Fruit fly (Drosophila melanogaster) whole organism, embryonic: Measurements from ENCODE around the gene Cyp4ac3.

Source experiments
- Ada2b ChIP-seq: fragments of 200-800 bp; sonication (Bioruptor generic); IDR thresholded peaks from 2 replicates; pipeline ENCODE4 v1.3.6; 2022; ENCODE audit warnings: missing biosample characterization, missing genetic modification characterization
- Atf3 ChIP-seq: fragments of 200-800 bp; sonication (Bioruptor generic); optimal IDR thresholded peaks from 3 replicates; lab custom pipeline; 2016; ENCODE audit warnings: missing biosample characterization, missing genetic modification characterization
- Blimp-1 ChIP-seq: fragments of 200-800 bp; sonication (Bioruptor generic); optimal IDR thresholded peaks from 3 replicates; lab custom pipeline; 2018; ENCODE audit warnings: missing biosample characterization, missing genetic modification characterization, mild to moderate bottlenecking, moderate library complexity, missing genetic modification reagents
- CG11085 ChIP-seq: fragments of 200-800 bp; sonication (Bioruptor generic); IDR thresholded peaks from 2 replicates; pipeline ENCODE4 v1.3.6; 2022; ENCODE audit warnings: missing biosample characterization, missing genetic modification characterization
- CG14050 ChIP-seq: fragments of 200-800 bp; sonication (Bioruptor generic); IDR thresholded peaks from 3 replicates; pipeline ENCODE4 v1.3.6; 2022; ENCODE audit warnings: missing biosample characterization, missing genetic modification characterization
- CG15514 ChIP-seq: fragments of 200-800 bp; sonication (Bioruptor generic); optimal IDR thresholded peaks from 3 replicates; lab custom pipeline; 2017; ENCODE audit warnings: missing biosample characterization, missing genetic modification characterization, mild to moderate bottlenecking, moderate library complexity, missing genetic modification reagents
- CG15696 ChIP-seq: fragments of 200-800 bp; sonication (Bioruptor generic); optimal IDR thresholded peaks from 2 replicates; lab custom pipeline; 2019; ENCODE audit warnings: missing biosample characterization, mild to moderate bottlenecking, missing genetic modification characterization, moderate library complexity
- CG17186 ChIP-seq: fragments of 200-800 bp; sonication (Bioruptor generic); optimal IDR thresholded peaks from 3 replicates; lab custom pipeline; 2017; ENCODE audit warnings: missing biosample characterization, missing genetic modification reagents, missing genetic modification characterization
- CG17385 ChIP-seq: fragments of 200-800 bp; sonication (Bioruptor generic); optimal IDR thresholded peaks from 3 replicates; lab custom pipeline; 2018; ENCODE audit warnings: missing biosample characterization, mild to moderate bottlenecking, missing genetic modification characterization
- CG32767 ChIP-seq: fragments of 200-800 bp; sonication (Bioruptor generic); IDR thresholded peaks from 2 replicates; pipeline ENCODE4 v1.3.6; 2022; ENCODE audit warnings: missing biosample characterization, missing genetic modification characterization
- CG6765 ChIP-seq: fragments of 200-800 bp; sonication (Bioruptor generic); optimal IDR thresholded peaks from 3 replicates; lab custom pipeline; 2017; ENCODE audit warnings: missing biosample characterization, mild to moderate bottlenecking, missing genetic modification characterization
- CG7357 ChIP-seq: fragments of 200-800 bp; sonication (Bioruptor generic); IDR thresholded peaks from 3 replicates; pipeline ENCODE4 v1.3.6; 2022; ENCODE audit warnings: missing biosample characterization, missing genetic modification characterization
- CG7745 ChIP-seq: fragments of 200-800 bp; sonication (Bioruptor generic); optimal IDR thresholded peaks from 2 replicates; lab custom pipeline; 2018; ENCODE audit warnings: missing biosample characterization, mild to moderate bottlenecking, missing genetic modification characterization, moderate library complexity
- CG7786 ChIP-seq: fragments of 200-800 bp; sonication (Bioruptor generic); optimal IDR thresholded peaks from 2 replicates; lab custom pipeline; 2016; ENCODE audit warnings: missing biosample characterization, missing genetic modification characterization
- CG8359 ChIP-seq: fragments of 200-800 bp; sonication (Bioruptor generic); optimal IDR thresholded peaks from 2 replicates; lab custom pipeline; 2017; ENCODE audit warnings: missing biosample characterization, mild to moderate bottlenecking, missing genetic modification characterization, borderline replicate concordance
- CG9727 ChIP-seq: fragments of 200-800 bp; sonication (Bioruptor generic); optimal IDR thresholded peaks from 3 replicates; lab custom pipeline; 2017; ENCODE audit warnings: missing biosample characterization, mild to moderate bottlenecking, missing genetic modification characterization
- CG9817 ChIP-seq: fragments of 200-800 bp; sonication (Bioruptor generic); optimal IDR thresholded peaks from 2 replicates; lab custom pipeline; 2018; ENCODE audit warnings: missing biosample characterization, mild to moderate bottlenecking, missing genetic modification characterization, moderate library complexity
- CkIIα-i1 ChIP-seq: fragments of 200-800 bp; sonication (Bioruptor generic); IDR thresholded peaks from 2 replicates; pipeline ENCODE4 v1.3.6; 2022; ENCODE audit warnings: missing biosample characterization, missing genetic modification characterization
- Dbx ChIP-seq: fragments of 200-800 bp; sonication (Bioruptor generic); IDR thresholded peaks from 3 replicates; pipeline ENCODE4 v1.3.6; 2022; ENCODE audit warnings: missing biosample characterization, missing genetic modification characterization
- Dref ChIP-seq: fragments of 200-800 bp; sonication (Bioruptor generic); IDR thresholded peaks from 2 replicates; pipeline ENCODE4 v1.3.6; 2022; ENCODE audit warnings: missing biosample characterization, missing genetic modification characterization
- Hr78 ChIP-seq, 2 experiments: fragments of 200-800 bp in 1 of 2; fragments of >200 bp in 1 of 2; sonication (Bioruptor generic) in 1 of 2; optimal IDR thresholded peaks; 2 replicates each; lab custom pipeline; 2017 to 2019; ENCODE audit warnings: missing biosample characterization in 2 of 2, missing genetic modification characterization in 2 of 2, mild to moderate bottlenecking in 1 of 2, moderate library complexity in 1 of 2
- Lim3 ChIP-seq: fragments of 200-800 bp; sonication (Bioruptor generic); IDR thresholded peaks from 2 replicates; pipeline ENCODE4 v1.3.6; 2022; ENCODE audit warnings: missing biosample characterization, missing genetic modification characterization
- Mrtf ChIP-seq: fragments of 200-800 bp; sonication (Bioruptor generic); IDR thresholded peaks from 3 replicates; pipeline ENCODE4 v1.3.6; 2022; ENCODE audit warnings: missing biosample characterization, missing genetic modification characterization
- Sry-δ ChIP-seq: fragments of 200-800 bp; sonication (Bioruptor generic); optimal IDR thresholded peaks from 2 replicates; lab custom pipeline; 2016; ENCODE audit warnings: missing biosample characterization, missing genetic modification characterization
- Ssrp ChIP-seq: fragments of 200-800 bp; sonication (Bioruptor generic); optimal IDR thresholded peaks from 2 replicates; lab custom pipeline; 2018; ENCODE audit warnings: missing biosample characterization, mild to moderate bottlenecking, missing genetic modification characterization, moderate library complexity
- TFAM ChIP-seq: fragments of 200-800 bp; sonication (Bioruptor generic); optimal IDR thresholded peaks from 2 replicates; lab custom pipeline; 2017; ENCODE audit warnings: missing biosample characterization, missing genetic modification characterization, inconsistent platforms
- ara ChIP-seq: fragments of 200-800 bp; sonication (Bioruptor generic); IDR thresholded peaks from 2 replicates; pipeline ENCODE4 v1.3.6; 2022; ENCODE audit warnings: missing biosample characterization, missing genetic modification characterization
- cg ChIP-seq: fragments of 200-800 bp; sonication (Bioruptor generic); optimal IDR thresholded peaks from 3 replicates; lab custom pipeline; 2019; ENCODE audit warnings: missing biosample characterization, mild to moderate bottlenecking, missing genetic modification characterization, moderate library complexity
- chm ChIP-seq: fragments of 200-800 bp; sonication (Bioruptor generic); IDR thresholded peaks from 2 replicates; pipeline ENCODE4 v1.3.6; 2022; ENCODE audit warnings: missing biosample characterization, missing genetic modification characterization
- corto ChIP-seq: fragments of 200-800 bp; sonication (Bioruptor generic); optimal IDR thresholded peaks from 2 replicates; lab custom pipeline; 2016; ENCODE audit warnings: missing biosample characterization, mild to moderate bottlenecking, missing genetic modification characterization, moderate library complexity
- crol ChIP-seq: fragments of 200-800 bp; sonication (Bioruptor generic); IDR thresholded peaks from 2 replicates; pipeline ENCODE4 v1.3.6; 2022; ENCODE audit warnings: missing biosample characterization, missing genetic modification characterization
- fd96Cb ChIP-seq: fragments of 200-800 bp; sonication (Bioruptor generic); optimal IDR thresholded peaks from 2 replicates; lab custom pipeline; 2018; ENCODE audit warnings: missing biosample characterization, mild to moderate bottlenecking, missing genetic modification characterization, moderate library complexity
- gsb ChIP-seq: fragments of 200-800 bp; sonication (Bioruptor generic); IDR thresholded peaks from 2 replicates; pipeline ENCODE4 v1.3.6; 2022; ENCODE audit warnings: missing biosample characterization, missing genetic modification characterization
- hkb ChIP-seq, 2 experiments: fragments of 200-800 bp in 1 of 2; fragments of >200 bp in 1 of 2; sonication (Bioruptor generic) in 1 of 2; IDR thresholded peaks in 1 of 2; optimal IDR thresholded peaks in 1 of 2; 2 replicates each; pipeline versions ENCODE4 v1.3.6 to Lab custom; 2017 to 2022; ENCODE audit warnings: missing biosample characterization in 1 of 2, missing genetic modification characterization in 1 of 2
- insv ChIP-seq, 2 experiments: fragments of 200-800 bp; sonication (Bioruptor generic); optimal IDR thresholded peaks; 3 replicates each; lab custom pipeline; 2016 to 2018; ENCODE audit warnings: missing biosample characterization in 2 of 2, missing genetic modification characterization in 2 of 2
- lola ChIP-seq, 3 experiments: fragments of >200 bp in 2 of 3; fragments of 200-800 bp in 1 of 3; sonication (Bioruptor generic) in 1 of 3; optimal IDR thresholded peaks; 2 replicates each; lab custom pipeline; 2017 to 2019; ENCODE audit warnings: missing biosample characterization in 3 of 3, missing genetic modification characterization in 3 of 3, mild to moderate bottlenecking in 1 of 3, moderate library complexity in 1 of 3
- nerfin-1 ChIP-seq: fragments of 200-800 bp; sonication (Bioruptor generic); optimal IDR thresholded peaks from 3 replicates; lab custom pipeline; 2019; ENCODE audit warnings: missing biosample characterization, mild to moderate bottlenecking, missing genetic modification characterization, moderate library complexity
- nmo ChIP-seq: fragments of 200-800 bp; sonication (Bioruptor generic); optimal IDR thresholded peaks from 2 replicates; lab custom pipeline; 2018; ENCODE audit warnings: missing biosample characterization, mild to moderate bottlenecking, missing genetic modification characterization, moderate library complexity
- nom ChIP-seq: fragments of 200-800 bp; sonication (Bioruptor generic); optimal IDR thresholded peaks from 2 replicates; lab custom pipeline; 2017; ENCODE audit warnings: missing biosample characterization, missing genetic modification characterization, mild to moderate bottlenecking, moderate library complexity, missing genetic modification reagents
- onecut ChIP-seq: fragments of 200-800 bp; sonication (Bioruptor generic); IDR thresholded peaks from 2 replicates; pipeline ENCODE4 v1.3.6; 2022; ENCODE audit warnings: missing biosample characterization, missing genetic modification characterization
- salm ChIP-seq: fragments of 200-800 bp; sonication (Bioruptor generic); optimal IDR thresholded peaks from 2 replicates; lab custom pipeline; 2018; ENCODE audit warnings: missing biosample characterization, mild to moderate bottlenecking, missing genetic modification characterization
- schlank ChIP-seq: fragments of 200-800 bp; sonication (Bioruptor generic); optimal IDR thresholded peaks from 2 replicates; lab custom pipeline; 2018; ENCODE audit warnings: missing biosample characterization, mild to moderate bottlenecking, missing genetic modification characterization
- seq ChIP-seq: fragments of 200-800 bp; sonication (Bioruptor generic); IDR thresholded peaks from 2 replicates; pipeline ENCODE4 v1.3.6; 2022; ENCODE audit warnings: missing biosample characterization, missing genetic modification characterization
- tll ChIP-seq, 2 experiments: fragments of 200-800 bp in 1 of 2; fragments of >200 bp in 1 of 2; sonication (Bioruptor generic) in 1 of 2; optimal IDR thresholded peaks; 2 replicates each; lab custom pipeline; 2017 to 2019; ENCODE audit warnings: missing biosample characterization in 2 of 2, missing genetic modification characterization in 2 of 2, mild to moderate bottlenecking in 1 of 2, moderate library complexity in 1 of 2
- tup ChIP-seq: fragments of 200-800 bp; sonication (Bioruptor generic); optimal IDR thresholded peaks from 2 replicates; lab custom pipeline; 2016; ENCODE audit warnings: missing biosample characterization, mild to moderate bottlenecking, missing genetic modification characterization, moderate library complexity

Gene Cyp4ac3

dm6 chr2L:5292977-5293513, 24.7 kb downstream of the Cyp4ac3 start (continued):
- peak; percentile 43; the same call in 2 of the 3 replicates for TF ChIP-seq CG14050 (GFP tag; lab: Robert Waterston, UW)

dm6 chr2L:5294392-5295244, 26.3 kb downstream of the Cyp4ac3 start:
- TF ChIP-seq Dbx (GFP tag; lab: Robert Waterston, UW) (no peak), cg (peak; percentile 10), CkIIα-i1 (GFP tag; lab: Robert Waterston, UW) (no peak), onecut (GFP tag; lab: Robert Waterston, UW) (no peak), nom (GFP tag; lab: Kevin White, UChicago) (peak; percentile 76), schlank (tag; lab: Kevin White, UChicago) (no peak), Ada2b (GFP tag; lab: Robert Waterston, UW) (no peak), Blimp-1 (GFP tag; lab: Kevin White, UChicago) (peak; percentile 8), ara (GFP tag; lab: Robert Waterston, UW) (no peak), CG17186 (GFP tag; lab: Kevin White, UChicago) (no peak), CG8359 (GFP tag; lab: Kevin White, UChicago) (no peak), chm (GFP tag; lab: Robert Waterston, UW) (no peak), insv (GFP tag; optimal IDR thresholded peaks at IDR 0.05; lab: Kevin White, UChicago) (no peak), CG9727 (GFP tag; lab: Kevin White, UChicago) (no peak), crol (GFP tag; lab: Robert Waterston, UW) (no peak), CG9817 (no peak), Sry-δ (GFP tag; lab: Kevin White, UChicago) (no peak), CG17385 (GFP tag; lab: Kevin White, UChicago) (no peak), Dref (GFP tag; lab: Robert Waterston, UW) (no peak), CG15696 (tag; lab: Kevin White, UChicago) (no peak), CG6765 (no peak), nerfin-1 (tag; lab: Kevin White, UChicago) (no peak), CG7786 (GFP tag; lab: Kevin White, UChicago) (no peak), hkb (optimal IDR thresholded peaks at IDR 0.05; lab: Kevin White, UChicago) (peak; percentile 21), hkb (GFP tag; IDR thresholded peaks at IDR 0.05; lab: Robert Waterston, UW) (no peak), CG7745 (no peak), fd96Cb (tag; lab: Kevin White, UChicago) (no peak), TFAM (GFP tag; lab: Kevin White, UChicago) (no peak), nmo (GFP tag; lab: Kevin White, UChicago) (no peak), CG7357 (GFP tag; lab: Robert Waterston, UW) (no peak), corto (GFP tag; lab: Kevin White, UChicago) (peak; percentile 26), tll (GFP tag; optimal IDR thresholded peaks at IDR 0.05; lab: Kevin White, UChicago) (no peak), Atf3 (GFP tag; lab: Kevin White, UChicago) (no peak), gsb (GFP tag; lab: Robert Waterston, UW) (no peak), lola (GFP tag; optimal IDR thresholded peaks at IDR 0.05; lab: Kevin White, UChicago) (no peak), tup (GFP tag; lab: Kevin White, UChicago) (no peak), Lim3 (GFP tag; lab: Robert Waterston, UW) (no peak), CG11085 (GFP tag; lab: Robert Waterston, UW) (no peak), seq (no peak), CG15514 (GFP tag; lab: Kevin White, UChicago) (no peak), Ssrp (no peak), salm (no peak), CG32767 (no peak), Mrtf (no peak), Hr78 (GFP tag; optimal IDR thresholded peaks at IDR 0.05; lab: Kevin White, UChicago) (peak in 1 of 2 experiments; percentile 48)
